Worm (Caenorhabditis elegans) whole organism, L2 larva: ENCODE data around the gene srx-26.

Source experiments
- C34F6.9 ChIP-seq: fragments of 150-350 bp; optimal IDR thresholded peaks from 2 replicates; lab custom pipeline; 2014; ENCODE audit warnings: missing biosample characterization, missing genetic modification characterization
- F13H6.1 ChIP-seq: sonication (generic microtip); optimal IDR thresholded peaks from 2 replicates; lab custom pipeline; 2016; ENCODE audit warnings: missing genetic modification characterization, missing compliant biosample characterization
- R02D3.7 ChIP-seq: fragments of 150-350 bp; optimal IDR thresholded peaks from 2 replicates; lab custom pipeline; 2014; ENCODE audit warnings: missing biosample characterization, missing genetic modification characterization
- Y55F3AM.14 ChIP-seq: fragments of 200-800 bp; sonication (Bioruptor generic); optimal IDR thresholded peaks from 2 replicates; lab custom pipeline; 2018; ENCODE audit warnings: mild to moderate bottlenecking, missing genetic modification characterization, missing compliant biosample characterization
- ZK546.5 ChIP-seq: sonication (generic microtip); optimal IDR thresholded peaks from 2 replicates; lab custom pipeline; 2017; ENCODE audit warnings: missing biosample characterization, missing genetic modification characterization
- alr-1 ChIP-seq: fragments of 150-350 bp; optimal IDR thresholded peaks from 2 replicates; lab custom pipeline; 2014; ENCODE audit warnings: missing biosample characterization, missing genetic modification characterization
- ama-1 ChIP-seq: fragments of 150-350 bp; optimal IDR thresholded peaks from 2 replicates; lab custom pipeline; 2018; ENCODE audit warnings: inconsistent platforms
- blmp-1 ChIP-seq: sonication (generic microtip); optimal IDR thresholded peaks from 2 replicates; lab custom pipeline; 2017; ENCODE audit warnings: missing genetic modification characterization, mild to moderate bottlenecking, missing compliant biosample characterization, antibody characterized with exemption, moderate library complexity; ENCODE audit not compliant: insufficient read depth
- ceh-16 ChIP-seq: fragments of 150-350 bp; optimal IDR thresholded peaks from 2 replicates; lab custom pipeline; 2014; ENCODE audit warnings: missing biosample characterization, missing genetic modification characterization
- crh-2 ChIP-seq: sonication (generic microtip); optimal IDR thresholded peaks from 2 replicates; lab custom pipeline; 2017; ENCODE audit warnings: missing biosample characterization, missing genetic modification characterization
- dmd-4 ChIP-seq: sonication (generic microtip); optimal IDR thresholded peaks from 2 replicates; lab custom pipeline; 2017; ENCODE audit warnings: missing biosample characterization, missing genetic modification characterization
- egl-27 ChIP-seq: sonication (generic microtip); optimal IDR thresholded peaks from 3 replicates; lab custom pipeline; 2017; ENCODE audit warnings: missing biosample characterization, missing genetic modification reagents, missing genetic modification characterization
- elt-1 ChIP-seq: fragments of 150-350 bp; optimal IDR thresholded peaks from 2 replicates; lab custom pipeline; 2014; ENCODE audit warnings: missing biosample characterization, missing genetic modification characterization
- elt-3 ChIP-seq: sonication (generic microtip); optimal IDR thresholded peaks from 2 replicates; lab custom pipeline; 2017; ENCODE audit warnings: missing biosample characterization, missing genetic modification characterization
- gmeb-1 ChIP-seq: fragments of 150-350 bp; optimal IDR thresholded peaks from 2 replicates; lab custom pipeline; 2014; ENCODE audit warnings: missing biosample characterization, missing genetic modification characterization
- lin-11 ChIP-seq: fragments of 150-350 bp; sonication (generic microtip); optimal IDR thresholded peaks from 2 replicates; lab custom pipeline; 2014; ENCODE audit warnings: missing biosample characterization, missing genetic modification characterization, inconsistent platforms, mixed read lengths
- lsy-2 ChIP-seq, 2 experiments: fragments of 150-350 bp in 1 of 2; sonication (generic microtip) in 1 of 2; optimal IDR thresholded peaks; 2 replicates each; lab custom pipeline; 2014 to 2017; ENCODE audit warnings: missing biosample characterization in 2 of 2, missing genetic modification characterization in 2 of 2
- mbf-1 ChIP-seq: sonication (generic microtip); optimal IDR thresholded peaks from 2 replicates; lab custom pipeline; 2017; ENCODE audit warnings: missing biosample characterization, missing genetic modification characterization
- nhr-10 ChIP-seq: sonication (generic microtip); optimal IDR thresholded peaks from 2 replicates; lab custom pipeline; 2017; ENCODE audit warnings: missing biosample characterization, missing genetic modification characterization
- nhr-11 ChIP-seq: fragments of 150-350 bp; optimal IDR thresholded peaks from 2 replicates; lab custom pipeline; 2014; ENCODE audit warnings: missing biosample characterization, missing genetic modification characterization
- nhr-129 ChIP-seq: fragments of 150-350 bp; optimal IDR thresholded peaks from 2 replicates; lab custom pipeline; 2014; ENCODE audit warnings: missing biosample characterization, missing genetic modification characterization
- nhr-21 ChIP-seq: fragments of 150-350 bp; optimal IDR thresholded peaks from 2 replicates; lab custom pipeline; 2014; ENCODE audit warnings: missing biosample characterization, missing genetic modification characterization
- nhr-23 ChIP-seq: fragments of 150-350 bp; optimal IDR thresholded peaks from 2 replicates; lab custom pipeline; 2014; ENCODE audit warnings: missing biosample characterization, missing genetic modification reagents, missing genetic modification characterization
- nhr-237 ChIP-seq: fragments of 150-350 bp; optimal IDR thresholded peaks from 2 replicates; lab custom pipeline; 2014; ENCODE audit warnings: missing biosample characterization, missing genetic modification characterization
- nhr-25 ChIP-seq: fragments of 150-350 bp; sonication (generic microtip); optimal IDR thresholded peaks from 3 replicates; lab custom pipeline; 2014; ENCODE audit warnings: missing biosample characterization, missing genetic modification characterization
- nhr-77 ChIP-seq: fragments of 150-350 bp; optimal IDR thresholded peaks from 2 replicates; lab custom pipeline; 2014; ENCODE audit warnings: missing biosample characterization, missing genetic modification characterization
- peb-1 ChIP-seq: fragments of 150-350 bp; optimal IDR thresholded peaks from 2 replicates; lab custom pipeline; 2014; ENCODE audit warnings: missing biosample characterization, missing genetic modification characterization
- sem-4 ChIP-seq: fragments of 150-350 bp; optimal IDR thresholded peaks from 2 replicates; lab custom pipeline; 2014; ENCODE audit warnings: missing biosample characterization, missing genetic modification reagents, missing genetic modification characterization
- sma-3 ChIP-seq: sonication (generic microtip); optimal IDR thresholded peaks from 2 replicates; lab custom pipeline; 2016; ENCODE audit warnings: missing genetic modification reagents, missing genetic modification characterization, missing compliant biosample characterization
- unc-39 ChIP-seq: fragments of 150-350 bp; optimal IDR thresholded peaks from 2 replicates; lab custom pipeline; 2014; ENCODE audit warnings: missing biosample characterization, missing genetic modification characterization
- unc-55 ChIP-seq: fragments of 150-350 bp; sonication (generic microtip); optimal IDR thresholded peaks from 3 replicates; lab custom pipeline; 2014; ENCODE audit warnings: missing biosample characterization, missing genetic modification reagents, missing genetic modification characterization
- zag-1 ChIP-seq: fragments of 150-350 bp; optimal IDR thresholded peaks from 2 replicates; lab custom pipeline; 2014; ENCODE audit warnings: missing biosample characterization, missing genetic modification characterization
- ztf-1 ChIP-seq: fragments of 200-800 bp; sonication (Bioruptor generic); conservative IDR thresholded peaks from 2 replicates; pipeline ENCODE4 v1.3.6; 2022; ENCODE audit warnings: missing genetic modification characterization, missing compliant biosample characterization
- ztf-11 ChIP-seq: sonication (generic microtip); optimal IDR thresholded peaks from 2 replicates; lab custom pipeline; 2017; ENCODE audit warnings: missing biosample characterization, missing genetic modification characterization
- ztf-4 ChIP-seq: fragments of 150-350 bp; optimal IDR thresholded peaks from 2 replicates; lab custom pipeline; 2014; ENCODE audit warnings: missing biosample characterization, missing genetic modification characterization

The srx-26 gene

ce11 chrV:2730784-2731480 lies 22.0 kb downstream of the srx-26 start, which contains the start of gene dod-3:
Gene dod-3, minus strand, starts transcription at chrV:2731098.
- TF ChIP-seq F13H6.1 (tag; lab: Kevin White, UChicago) (peak; percentile 57), gmeb-1 (no peak)

DNA sequence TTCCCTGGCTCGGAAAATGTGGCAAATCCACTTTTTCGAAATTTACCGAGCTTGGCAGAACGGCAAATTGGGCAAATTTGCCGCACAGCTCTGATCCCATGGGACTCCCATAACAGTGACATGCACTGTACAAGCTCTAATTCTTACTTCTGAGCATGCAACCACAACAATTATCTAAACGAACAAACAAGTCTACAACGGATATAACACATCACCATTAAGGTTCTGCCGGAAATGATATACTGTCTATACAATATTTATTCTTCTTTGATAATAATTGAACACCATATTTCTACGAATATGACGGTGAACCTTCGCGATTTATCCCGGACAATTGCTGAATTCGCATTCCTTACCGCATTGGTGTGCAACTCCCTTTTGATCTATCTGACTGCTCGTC lies 24.7 kb downstream of the srx-26 start, which contains the start of gene str-33:
Gene str-33 (plus strand): TSS at position 301 of the 400 bp plus-strand sequence.
- TF ChIP-seq blmp-1: no peak
- TF ChIP-seq ztf-11: no peak
- TF ChIP-seq nhr-25 (tag; lab: Kevin White, UChicago): no peak
- TF ChIP-seq nhr-77 (tag; lab: Kevin White, UChicago): no peak
- TF ChIP-seq sma-3 (GFP tag; lab: Kevin White, UChicago): no peak
- no peak for TF ChIP-seq sem-4 (tag; lab: Kevin White, UChicago)
- no peak for TF ChIP-seq F13H6.1 (tag; lab: Kevin White, UChicago)
- no peak for TF ChIP-seq elt-3
- no peak for TF ChIP-seq unc-55 (GFP tag; lab: Kevin White, UChicago)
- TF ChIP-seq dmd-4 (tag; lab: Kevin White, UChicago): no peak
- TF ChIP-seq nhr-237 (tag; lab: Kevin White, UChicago): no peak
- TF ChIP-seq egl-27: no peak
- no peak for TF ChIP-seq ama-1 (lab: Kevin White, UChicago)

ce11 chrV:2727101-2727500 lies 25.8 kb downstream of the srx-26 start, which contains the start of gene str-13:
Gene str-13, minus strand, starts transcription at chrV:2727201.
- TF ChIP-seq ztf-1 (GFP tag; lab: Robert Waterston, UW): no peak
- no peak for TF ChIP-seq F13H6.1 (tag; lab: Kevin White, UChicago)
- TF ChIP-seq crh-2 (tag; lab: Kevin White, UChicago): no peak
- TF ChIP-seq zag-1 (tag; lab: Kevin White, UChicago): no peak
- TF ChIP-seq mbf-1 (tag; lab: Kevin White, UChicago): no peak
- TF ChIP-seq unc-55 (GFP tag; lab: Kevin White, UChicago): no peak
- TF ChIP-seq, all 48 proteins: peak for 0

ce11 chrV:2725225-2725624 lies 27.7 kb downstream of the srx-26 start, which contains the start of gene srg-59:
Gene srg-59, minus strand, starts transcription at chrV:2725325.
- TF ChIP-seq ZK546.5 (tag; lab: Kevin White, UChicago) (no peak), nhr-23 (no peak), dmd-4 (tag; lab: Kevin White, UChicago) (no peak), nhr-10 (tag; lab: Kevin White, UChicago) (no peak), ztf-4 (tag; lab: Kevin White, UChicago) (no peak), Y55F3AM.14 (no peak), elt-1 (tag; lab: Kevin White, UChicago) (no peak), crh-2 (tag; lab: Kevin White, UChicago) (no peak), nhr-21 (tag; lab: Kevin White, UChicago) (no peak), ztf-1 (GFP tag; lab: Robert Waterston, UW) (no peak), nhr-129 (tag; lab: Kevin White, UChicago) (no peak), ama-1 (lab: Kevin White, UChicago) (no peak), egl-27 (no peak), mbf-1 (tag; lab: Kevin White, UChicago) (no peak), alr-1 (tag; lab: Kevin White, UChicago) (no peak), R02D3.7 (tag; lab: Kevin White, UChicago) (no peak), lin-11 (no peak), peb-1 (no peak)
- TF ChIP-seq, all 48 proteins: peak for 0

- no peak for TF ChIP-seq nhr-11
- no peak for TF ChIP-seq ztf-4 (tag; lab: Kevin White, UChicago)
Observed at ce11 chrV:2722555-2722954, 30.4 kb downstream of the srx-26 start, which contains the start of gene srg-60. Gene srg-60, minus strand, starts transcription at chrV:2722655.

ce11 chrV:2720763-2721162 lies 32.1 kb downstream of the srx-26 start, which contains the start of gene srt-27:
Gene srt-27, minus strand, starts transcription at chrV:2720863.
- TF ChIP-seq nhr-25 (tag; lab: Kevin White, UChicago) (no peak), nhr-237 (tag; lab: Kevin White, UChicago) (no peak), ceh-16 (tag; lab: Kevin White, UChicago) (no peak), C34F6.9 (tag; lab: Kevin White, UChicago) (no peak), sem-4 (tag; lab: Kevin White, UChicago) (no peak), lsy-2 (tag; optimal IDR thresholded peaks at IDR 0.05; lab: Kevin White, UChicago) (no peak), unc-39 (no peak), peb-1 (no peak), crh-2 (tag; lab: Kevin White, UChicago) (no peak), blmp-1 (no peak)
